Comparison of ENCODE assay signal across 2 fruit fly cellular contexts in the genomic region with DNA sequence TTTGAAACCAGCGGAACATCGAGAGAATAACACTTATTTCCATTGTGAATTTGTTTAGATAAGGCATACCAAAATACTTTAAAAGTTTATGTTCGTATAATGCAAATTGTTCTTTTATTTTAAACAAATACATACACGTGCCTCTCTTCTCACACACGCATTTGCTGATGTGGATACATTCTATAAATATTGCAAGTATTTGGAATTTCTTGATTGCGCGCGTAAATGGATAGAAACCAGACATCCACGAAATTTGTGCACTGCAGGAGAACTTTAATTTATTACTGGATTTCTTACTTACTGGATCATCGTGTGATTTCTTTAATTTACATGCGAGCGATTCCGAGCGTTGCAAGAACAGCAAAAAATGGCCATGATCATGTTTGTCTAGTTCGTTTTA.
TF ChIP-seq lines count a peak whose summit lies in the region.

No protein-coding gene starts in this region.

- no peak for TF ChIP-seq CTCF in whole organism, embryonic (GFP tag; optimal IDR thresholded peaks at IDR 0.05; lab: Kevin White, UChicago)

TF ChIP-seq in whole organism, adult, 20 proteins besides CTCF, POLR2A, EP300 and RAD21:
- TF ChIP-seq tj (GFP tag; optimal IDR thresholded peaks at IDR 0.05; lab: Kevin White, UChicago) (peak; percentile 49), toe (GFP tag; optimal IDR thresholded peaks at IDR 0.05; lab: Kevin White, UChicago) (no peak)

TF ChIP-seq in whole organism, embryonic, 481 proteins besides CTCF, POLR2A, EP300 and RAD21:
- no peak for TF ChIP-seq CG3838 (GFP tag; optimal IDR thresholded peaks at IDR 0.05; lab: Kevin White, UChicago)
- no peak for TF ChIP-seq dpn (GFP tag; optimal IDR thresholded peaks at IDR 0.05; lab: Kevin White, UChicago)
- TF ChIP-seq Tbp (GFP tag; optimal IDR thresholded peaks at IDR 0.05; lab: Kevin White, UChicago): no peak
- no peak for TF ChIP-seq Med (GFP tag; lab: Kevin White, UChicago)
- TF ChIP-seq sens (GFP tag; lab: Kevin White, UChicago): peak; percentile 4
- no peak for TF ChIP-seq NK7.1 (GFP tag; optimal IDR thresholded peaks at IDR 0.05; lab: Kevin White, UChicago)
- TF ChIP-seq sd (tag; optimal IDR thresholded peaks at IDR 0.05; lab: Kevin White, UChicago): peak; percentile 68
- no peak for TF ChIP-seq CG9876 (GFP tag; optimal IDR thresholded peaks at IDR 0.05; lab: Kevin White, UChicago)
- TF ChIP-seq tin (GFP tag; optimal IDR thresholded peaks at IDR 0.05; lab: Kevin White, UChicago): no peak
- TF ChIP-seq CG2199 (GFP tag; IDR thresholded peaks at IDR 0.05; lab: Robert Waterston, UW): peak; percentile 91; the same call in 2 of the 3 replicates
- no peak for TF ChIP-seq H15 (GFP tag; IDR thresholded peaks at IDR 0.05; lab: Robert Waterston, UW)
